Worm (Caenorhabditis elegans) whole organism, L1 larva: ENCODE results near the gene srh-255.

ENCODE experiments used
- blmp-1 ChIP-seq: fragments of 150-350 bp; optimal IDR thresholded peaks from 2 replicates; lab custom pipeline; 2014; ENCODE audit warnings: missing biosample characterization, missing genetic modification characterization
- ces-1 ChIP-seq: fragments of 150-350 bp; optimal IDR thresholded peaks from 2 replicates; lab custom pipeline; 2014; ENCODE audit warnings: missing biosample characterization, missing genetic modification reagents, missing genetic modification characterization
- egl-27 ChIP-seq, 2 experiments: fragments of 150-350 bp in 1 of 2; sonication (generic microtip); optimal IDR thresholded peaks; 3 replicates each; lab custom pipeline; 2017 to 2018; ENCODE audit warnings: missing biosample characterization in 2 of 2, missing genetic modification characterization in 2 of 2, missing genetic modification reagents in 2 of 2
- nhr-11 ChIP-seq: fragments of 150-350 bp; optimal IDR thresholded peaks from 2 replicates; lab custom pipeline; 2014; ENCODE audit warnings: missing biosample characterization, missing genetic modification characterization
- snpc-4 ChIP-seq: fragments of 150-350 bp; optimal IDR thresholded peaks from 2 replicates; lab custom pipeline; 2014; ENCODE audit warnings: missing biosample characterization, missing genetic modification characterization
- tbx-2 ChIP-seq: sonication (generic microtip); optimal IDR thresholded peaks from 2 replicates; lab custom pipeline; 2016; ENCODE audit warnings: missing genetic modification characterization, missing compliant biosample characterization
- ztf-11 ChIP-seq, 2 experiments: sonication (generic microtip); optimal IDR thresholded peaks; 2 replicates each; lab custom pipeline; 2016 to 2017; ENCODE audit warnings: missing genetic modification characterization in 2 of 2, missing biosample characterization in 1 of 2, missing compliant biosample characterization in 1 of 2

- TF ChIP-seq egl-27 (tag; optimal IDR thresholded peaks at IDR 0.05; lab: Kevin White, UChicago) (no peak), blmp-1 (tag; lab: Kevin White, UChicago) (no peak), tbx-2 (no peak), ces-1 (GFP tag; lab: Kevin White, UChicago) (no peak), nhr-11 (no peak), ztf-11 (tag; optimal IDR thresholded peaks at IDR 0.05; lab: Kevin White, UChicago) (no peak), snpc-4 (tag; lab: Kevin White, UChicago) (no peak)
Measured at ce11 chrV:17022613-17023322, 42.0 kb upstream of the srh-255 start, which contains the start of the genes F49H6.8 and F49H6.5.
